Worm (Caenorhabditis elegans) whole organism, young adult: ENCODE measurements around the gene F47B10.6.

Source experiments
- F23B12.7 ChIP-seq: sonication (generic microtip); optimal IDR thresholded peaks from 2 replicates; lab custom pipeline; 2017; ENCODE audit warnings: missing genetic modification characterization, mild to moderate bottlenecking, missing compliant biosample characterization, antibody characterized with exemption, moderate library complexity; ENCODE audit not compliant: insufficient read depth
- F37B4.10 ChIP-seq: fragments of 200-800 bp; sonication (Bioruptor generic); IDR thresholded peaks from 2 replicates; pipeline ENCODE4 v1.3.6; 2022; ENCODE audit warnings: missing genetic modification characterization, missing compliant biosample characterization
- F57A8.1 ChIP-seq: fragments of 200-800 bp; sonication (Bioruptor generic); optimal IDR thresholded peaks from 2 replicates; lab custom pipeline; 2018; ENCODE audit warnings: mild to moderate bottlenecking, missing genetic modification characterization, moderate library complexity, missing compliant biosample characterization
- Y56A3A.18 ChIP-seq: fragments of 200-800 bp; sonication (Bioruptor generic); IDR thresholded peaks from 2 replicates; pipeline ENCODE4 v1.3.6; 2022; ENCODE audit warnings: missing genetic modification reagents, missing genetic modification characterization, missing compliant biosample characterization
- attf-3 ChIP-seq: fragments of 200-800 bp; sonication (Bioruptor generic); conservative IDR thresholded peaks from 2 replicates; pipeline ENCODE4 v1.3.6; 2022; ENCODE audit warnings: missing genetic modification reagents, missing genetic modification characterization, missing compliant biosample characterization
- dox-1 ChIP-seq: fragments of 200-800 bp; sonication (Bioruptor generic); IDR thresholded peaks from 2 replicates; pipeline ENCODE4 v1.3.6; 2022; ENCODE audit warnings: missing genetic modification reagents, missing genetic modification characterization, missing compliant biosample characterization
- egl-44 ChIP-seq: fragments of 200-800 bp; sonication (Bioruptor generic); IDR thresholded peaks from 2 replicates; pipeline ENCODE4 v1.3.6; 2022; ENCODE audit warnings: missing genetic modification reagents, missing genetic modification characterization, missing compliant biosample characterization
- fkh-3 ChIP-seq: sonication (generic microtip); optimal IDR thresholded peaks from 2 replicates; lab custom pipeline; 2016; ENCODE audit warnings: mild to moderate bottlenecking, missing genetic modification characterization, missing compliant biosample characterization
- gei-17 ChIP-seq: fragments of 200-800 bp; sonication (Bioruptor generic); optimal IDR thresholded peaks from 2 replicates; lab custom pipeline; 2018; ENCODE audit warnings: mild to moderate bottlenecking, missing genetic modification characterization, missing compliant biosample characterization
- him-1 ChIP-seq: sonication (generic microtip); optimal IDR thresholded peaks from 2 replicates; lab custom pipeline; 2016; ENCODE audit warnings: missing genotype, missing genetic modification reagents, missing genetic modification characterization, missing compliant biosample characterization
- hlh-12 ChIP-seq: sonication (generic microtip); optimal IDR thresholded peaks from 2 replicates; lab custom pipeline; 2016; ENCODE audit warnings: missing genetic modification characterization, missing compliant biosample characterization
- hmg-20 ChIP-seq: fragments of 200-800 bp; sonication (Bioruptor generic); IDR thresholded peaks from 2 replicates; pipeline ENCODE4 v1.3.6; 2022; ENCODE audit warnings: missing genetic modification reagents, missing genetic modification characterization, missing compliant biosample characterization
- hrde-1 ChIP-seq: sonication (generic microtip); optimal IDR thresholded peaks from 2 replicates; lab custom pipeline; 2016; ENCODE audit warnings: missing genetic modification characterization, mild to moderate bottlenecking, missing compliant biosample characterization, moderate library complexity, missing genotype, missing genetic modification reagents, borderline replicate concordance
- hsf-1 ChIP-seq: fragments of 200-800 bp; sonication (Bioruptor generic); IDR thresholded peaks from 2 replicates; pipeline ENCODE4 v1.3.6; 2022; ENCODE audit warnings: missing genetic modification reagents, missing genetic modification characterization, missing compliant biosample characterization
- lag-1 ChIP-seq: fragments of 200-800 bp; sonication (Bioruptor generic); IDR thresholded peaks from 2 replicates; pipeline ENCODE4 v1.3.6; 2022; ENCODE audit warnings: missing genetic modification reagents, missing genetic modification characterization, missing compliant biosample characterization
- let-526 ChIP-seq: fragments of 200-800 bp; sonication (Bioruptor generic); IDR thresholded peaks from 2 replicates; pipeline ENCODE4 v1.3.6; 2022; ENCODE audit warnings: missing genetic modification reagents, missing genetic modification characterization, missing compliant biosample characterization
- lin-26 ChIP-seq: fragments of 200-800 bp; sonication (Bioruptor generic); IDR thresholded peaks from 2 replicates; pipeline ENCODE4 v1.3.6; 2022; ENCODE audit warnings: missing genetic modification reagents, missing genetic modification characterization, missing compliant biosample characterization
- lin-35 ChIP-seq, 3 experiments: fragments of 150-350 bp in 2 of 3; sonication (generic microtip) in 1 of 3; optimal IDR thresholded peaks; 2 replicates each; lab custom pipeline; 2014 to 2018; ENCODE audit warnings: missing biosample characterization in 3 of 3, missing genetic modification characterization in 3 of 3, missing genetic modification reagents in 3 of 3
- lsl-1 ChIP-seq: fragments of 200-800 bp; sonication (Bioruptor generic); optimal IDR thresholded peaks from 2 replicates; lab custom pipeline; 2018; ENCODE audit warnings: mild to moderate bottlenecking, missing genetic modification characterization, moderate library complexity, missing compliant biosample characterization
- madf-10 ChIP-seq: sonication (generic microtip); optimal IDR thresholded peaks from 2 replicates; lab custom pipeline; 2016; ENCODE audit warnings: mild to moderate bottlenecking, missing genetic modification characterization, missing compliant biosample characterization
- nfyb-1 ChIP-seq: fragments of 200-800 bp; sonication (Bioruptor generic); IDR thresholded peaks from 2 replicates; pipeline ENCODE4 v1.3.6; 2022; ENCODE audit warnings: missing genetic modification reagents, missing genetic modification characterization, missing compliant biosample characterization
- nhr-120 ChIP-seq: fragments of 200-800 bp; sonication (Bioruptor generic); IDR thresholded peaks from 2 replicates; pipeline ENCODE4 v1.3.6; 2022; ENCODE audit warnings: missing genetic modification characterization, missing compliant biosample characterization
- nhr-80 ChIP-seq: sonication (generic microtip); optimal IDR thresholded peaks from 2 replicates; lab custom pipeline; 2016; ENCODE audit warnings: missing genetic modification characterization, missing compliant biosample characterization
- pbrm-1 ChIP-seq: fragments of 200-800 bp; sonication (Bioruptor generic); IDR thresholded peaks from 2 replicates; pipeline ENCODE4 v1.3.6; 2022; ENCODE audit warnings: missing genetic modification reagents, missing genetic modification characterization, missing compliant biosample characterization
- rpc-1 ChIP-seq, 2 experiments: fragments of 150-350 bp in 1 of 2; sonication (generic microtip) in 1 of 2; optimal IDR thresholded peaks; 2 replicates each; lab custom pipeline; 2014 to 2018; ENCODE audit warnings: missing biosample characterization in 1 of 2, missing genetic modification characterization in 1 of 2, missing genetic modification reagents in 1 of 2, missing genotype in 1 of 2
- sdz-38 ChIP-seq: sonication (generic microtip); optimal IDR thresholded peaks from 2 replicates; lab custom pipeline; 2016; ENCODE audit warnings: missing genotype, missing genetic modification characterization, missing compliant biosample characterization
- snpc-1.1 ChIP-seq: sonication (generic microtip); optimal IDR thresholded peaks from 2 replicates; lab custom pipeline; 2017; ENCODE audit warnings: missing genetic modification characterization, mild to moderate bottlenecking, missing compliant biosample characterization, antibody characterized with exemption, moderate library complexity, missing genotype, missing genetic modification reagents; ENCODE audit not compliant: insufficient read depth
- snpc-3.4 ChIP-seq: sonication (generic microtip); optimal IDR thresholded peaks from 2 replicates; lab custom pipeline; 2017; ENCODE audit warnings: missing genetic modification characterization, mild to moderate bottlenecking, missing compliant biosample characterization, antibody characterized with exemption, moderate library complexity, missing genotype, missing genetic modification reagents
- snpc-4 ChIP-seq, 5 experiments: fragments of 150-350 bp in 1 of 5; sonication (generic microtip) in 4 of 5; optimal IDR thresholded peaks; 2 replicates each; lab custom pipeline; 2014 to 2018; ENCODE audit warnings: missing genetic modification characterization in 5 of 5, missing biosample characterization in 3 of 5, antibody characterized with exemption in 2 of 5, mild to moderate bottlenecking in 2 of 5, missing compliant biosample characterization in 2 of 5, missing genotype in 2 of 5, moderate library complexity in 2 of 5, missing genetic modification reagents in 1 of 5
- sptf-2 ChIP-seq: fragments of 200-800 bp; sonication (Bioruptor generic); optimal IDR thresholded peaks from 2 replicates; lab custom pipeline; 2018; ENCODE audit warnings: mild to moderate bottlenecking, missing genetic modification characterization, missing compliant biosample characterization
- tbx-9 ChIP-seq: sonication (generic microtip); optimal IDR thresholded peaks from 2 replicates; lab custom pipeline; 2016; ENCODE audit warnings: borderline replicate concordance, missing genetic modification characterization, inconsistent platforms, missing compliant biosample characterization
- zfh-2 ChIP-seq: fragments of 200-800 bp; sonication (Bioruptor generic); conservative IDR thresholded peaks from 2 replicates; pipeline ENCODE4 v1.3.6; 2022; ENCODE audit warnings: missing genetic modification reagents, missing genetic modification characterization, missing compliant biosample characterization
- zim-3 ChIP-seq: sonication (generic microtip); optimal IDR thresholded peaks from 2 replicates; lab custom pipeline; 2017; ENCODE audit warnings: mild to moderate bottlenecking, missing genetic modification characterization, moderate library complexity, missing compliant biosample characterization
- ztf-22 ChIP-seq: fragments of 200-800 bp; sonication (Bioruptor generic); optimal IDR thresholded peaks from 2 replicates; lab custom pipeline; 2018; ENCODE audit warnings: mild to moderate bottlenecking, missing genetic modification characterization, moderate library complexity, missing compliant biosample characterization
- ztf-26 ChIP-seq: sonication (generic microtip); optimal IDR thresholded peaks from 2 replicates; lab custom pipeline; 2017; ENCODE audit warnings: missing genetic modification characterization, missing compliant biosample characterization
- ztf-28 ChIP-seq: fragments of 200-800 bp; sonication (Bioruptor generic); IDR thresholded peaks from 2 replicates; pipeline ENCODE4 v1.3.6; 2022; ENCODE audit warnings: missing genetic modification reagents, missing genetic modification characterization, missing compliant biosample characterization
- ztf-3 ChIP-seq: fragments of 200-800 bp; sonication (Bioruptor generic); optimal IDR thresholded peaks from 2 replicates; lab custom pipeline; 2018; ENCODE audit warnings: mild to moderate bottlenecking, missing genetic modification characterization, missing compliant biosample characterization

F47B10.6 gene

ce11 chrX:10901766-10902165, 13.5 kb downstream of the F47B10.6 start:
- no peak for TF ChIP-seq nfyb-1 (GFP tag; lab: Robert Waterston, UW)
- TF ChIP-seq nhr-80 (tag; lab: Kevin White, UChicago) = peak; percentile 84

- TF ChIP-seq lin-26 (GFP tag; lab: Robert Waterston, UW) (no peak), F23B12.7 (tag; lab: Kevin White, UChicago) (no peak), sdz-38 (tag; lab: Kevin White, UChicago) (no peak), ztf-28 (no peak), zfh-2 (GFP tag; lab: Robert Waterston, UW) (no peak), nhr-120 (GFP tag; lab: Robert Waterston, UW) (no peak), nhr-80 (tag; lab: Kevin White, UChicago) (no peak), let-526 (GFP tag; lab: Robert Waterston, UW) (no peak), snpc-3.4 (tag; lab: Kevin White, UChicago) (no peak), madf-10 (tag; lab: Kevin White, UChicago) (no peak), ztf-26 (no peak), him-1 (tag; lab: Kevin White, UChicago) (no peak)
Measured at ce11 chrX:10902723-10903322, 14.5 kb downstream of the F47B10.6 start, which contains the start of gene acbp-3. Gene acbp-3 (plus strand): TSS chrX:10903272.

ce11 chrX:10903416-10903815, 15.1 kb downstream of the F47B10.6 start:
- TF ChIP-seq hsf-1 (GFP tag; lab: Robert Waterston, UW) = no peak
- TF ChIP-seq lag-1 (GFP tag; lab: Robert Waterston, UW) = no peak
- no peak for TF ChIP-seq zim-3 (tag; lab: Kevin White, UChicago)
- peak; percentile 5 for TF ChIP-seq nhr-80 (tag; lab: Kevin White, UChicago)
- peak; percentile 10 for TF ChIP-seq ztf-26
- TF ChIP-seq egl-44 (GFP tag; lab: Robert Waterston, UW) = no peak
- no peak for TF ChIP-seq ztf-3 (GFP tag; lab: Kevin White, UChicago)
- no peak for TF ChIP-seq lsl-1
- no peak for TF ChIP-seq pbrm-1
- no peak for TF ChIP-seq nfyb-1 (GFP tag; lab: Robert Waterston, UW)
- no peak for TF ChIP-seq Y56A3A.18
- no peak for TF ChIP-seq ztf-22
- no peak for TF ChIP-seq F37B4.10 (GFP tag; lab: Robert Waterston, UW)

ce11 chrX:10907418-10907817, 19.1 kb downstream of the F47B10.6 start:
- TF ChIP-seq attf-3 (GFP tag; lab: Robert Waterston, UW) = no peak
- TF ChIP-seq hmg-20 (GFP tag; lab: Robert Waterston, UW) = no peak
- TF ChIP-seq gei-17 (GFP tag; lab: Kevin White, UChicago) = no peak
- TF ChIP-seq tbx-9 = no peak
- no peak for TF ChIP-seq rpc-1 (optimal IDR thresholded peaks at IDR 0.05; lab: Kevin White, UChicago)
- no peak for TF ChIP-seq rpc-1 (tag; optimal IDR thresholded peaks at IDR 0.05; lab: Kevin White, UChicago)
- no peak for TF ChIP-seq lin-35 (GFP tag; optimal IDR thresholded peaks at IDR 0.05; lab: Kevin White, UChicago)
- TF ChIP-seq fkh-3 (tag; lab: Kevin White, UChicago) = no peak
- TF ChIP-seq dox-1 (GFP tag; lab: Robert Waterston, UW) = no peak
- TF ChIP-seq hlh-12 (tag; lab: Kevin White, UChicago) = no peak
- no peak for TF ChIP-seq snpc-1.1 (tag; lab: Kevin White, UChicago)
- TF ChIP-seq sptf-2 (GFP tag; lab: Kevin White, UChicago) = no peak
- no peak for TF ChIP-seq F57A8.1 (GFP tag; lab: Kevin White, UChicago)
- no peak for TF ChIP-seq snpc-4 (GFP tag; optimal IDR thresholded peaks at IDR 0.05; lab: Kevin White, UChicago)
- TF ChIP-seq snpc-4 (tag; optimal IDR thresholded peaks at IDR 0.05; lab: Kevin White, UChicago) = no peak
- no peak for TF ChIP-seq hrde-1 (tag; lab: Kevin White, UChicago)
- TF ChIP-seq him-1 (tag; lab: Kevin White, UChicago) = no peak
